Worm (Caenorhabditis elegans) whole organism, mixed stage, embryonic: ENCODE measurements around the gene H09F14.1.

ENCODE experiments used
- lsy-2 ChIP-seq: fragments of 150-350 bp; optimal IDR thresholded peaks from 2 replicates; lab custom pipeline; 2014; ENCODE audit warnings: missing biosample characterization, missing genetic modification characterization
- nhr-12 ChIP-seq: fragments of 150-350 bp; optimal IDR thresholded peaks from 2 replicates; lab custom pipeline; 2014; ENCODE audit warnings: missing biosample characterization, missing genetic modification characterization
- pha-4 ChIP-seq: fragments of 150-350 bp; optimal IDR thresholded peaks from 2 replicates; lab custom pipeline; 2018; ENCODE audit warnings: missing biosample characterization, missing genetic modification reagents, missing genetic modification characterization

DNA sequence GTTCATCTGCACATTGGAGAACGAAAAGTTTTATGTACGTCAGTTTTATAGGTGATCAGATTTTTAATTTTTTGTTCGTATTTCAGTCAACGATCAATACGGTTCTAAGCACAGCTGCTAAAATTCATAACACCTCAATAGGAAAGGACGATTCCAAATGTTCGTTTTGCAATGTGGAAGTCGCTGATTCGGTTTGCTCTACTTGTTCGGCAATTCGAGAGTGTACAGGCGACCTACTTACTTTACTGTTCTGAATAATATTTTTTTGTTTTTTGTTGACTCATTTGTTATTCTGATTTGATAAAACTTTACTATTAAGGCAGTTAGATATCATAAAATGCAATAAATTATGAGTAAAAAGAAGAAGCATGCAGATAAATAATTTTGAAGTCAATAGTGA is 43.9 kb upstream of the H09F14.1 start:
- TF ChIP-seq pha-4 (tag; lab: Kevin White, UChicago): no peak
- TF ChIP-seq nhr-12: no peak
- no peak for TF ChIP-seq lsy-2 (tag; lab: Kevin White, UChicago)
